Fruit fly (Drosophila melanogaster): ENCODE data around the gene CG10979.

dm6 chr3R:5829762-5830161 is 35.3 kb downstream of the CG10979 start, which contains the start of gene glob3:
- TF ChIP-seq achi (GFP tag; optimal IDR thresholded peaks at IDR 0.05), result no peak
- no peak for TF ChIP-seq CG6854 (GFP tag; optimal IDR thresholded peaks at IDR 0.05)
- TF ChIP-seq Lpt (GFP tag; optimal IDR thresholded peaks at IDR 0.05), result no peak
- TF ChIP-seq CG11902 (GFP tag; optimal IDR thresholded peaks at IDR 0.05), result no peak
- TF ChIP-seq Ets96B (tag; optimal IDR thresholded peaks at IDR 0.05), result no peak
